Worm (Caenorhabditis elegans) whole organism, young adult: ENCODE measurements around the gene dmsr-6.
A peak's percentile ranks its signal among the peaks of the same experiment; 100 is the strongest.

Experiments used
- B0336.3 ChIP-seq: fragments of 200-800 bp; sonication (Bioruptor generic); IDR thresholded peaks from 2 replicates; pipeline ENCODE4 v1.3.6; 2022; ENCODE audit warnings: missing genetic modification characterization, missing compliant biosample characterization
- C06A6.2 ChIP-seq: fragments of 200-800 bp; sonication (Bioruptor generic); conservative IDR thresholded peaks from 2 replicates; pipeline ENCODE4 v1.3.6; 2022; ENCODE audit warnings: missing genetic modification characterization, missing compliant biosample characterization
- D2030.7 ChIP-seq: fragments of 200-800 bp; sonication (Bioruptor generic); IDR thresholded peaks from 2 replicates; pipeline ENCODE4 v1.3.6; 2022; ENCODE audit warnings: missing genetic modification reagents, missing genetic modification characterization, missing compliant biosample characterization
- F10E7.11 ChIP-seq: sonication (generic microtip); optimal IDR thresholded peaks from 2 replicates; lab custom pipeline; 2017; ENCODE audit warnings: mild to moderate bottlenecking, missing genetic modification characterization, moderate library complexity, missing compliant biosample characterization
- F39B2.1 ChIP-seq: fragments of 200-800 bp; sonication (Bioruptor generic); IDR thresholded peaks from 2 replicates; pipeline ENCODE4 v1.3.6; 2022; ENCODE audit warnings: missing genetic modification reagents, missing genetic modification characterization, missing compliant biosample characterization
- F57A8.1 ChIP-seq: fragments of 200-800 bp; sonication (Bioruptor generic); optimal IDR thresholded peaks from 2 replicates; lab custom pipeline; 2018; ENCODE audit warnings: mild to moderate bottlenecking, missing genetic modification characterization, moderate library complexity, missing compliant biosample characterization
- K12H6.12 ChIP-seq: fragments of 200-800 bp; sonication (Bioruptor generic); optimal IDR thresholded peaks from 2 replicates; lab custom pipeline; 2018; ENCODE audit warnings: mild to moderate bottlenecking, missing genetic modification characterization, missing compliant biosample characterization
- Y53F4B.3 ChIP-seq: fragments of 200-800 bp; sonication (Bioruptor generic); IDR thresholded peaks from 2 replicates; pipeline ENCODE4 v1.3.6; 2022; ENCODE audit warnings: missing genetic modification reagents, missing genetic modification characterization, missing compliant biosample characterization
- Y67H2A.10 ChIP-seq: fragments of 200-800 bp; sonication (Bioruptor generic); conservative IDR thresholded peaks from 2 replicates; pipeline ENCODE4 v1.3.6; 2022; ENCODE audit warnings: missing genetic modification reagents, missing genetic modification characterization, missing compliant biosample characterization
- akir-1 ChIP-seq: fragments of 200-800 bp; sonication (Bioruptor generic); optimal IDR thresholded peaks from 2 replicates; lab custom pipeline; 2018; ENCODE audit warnings: mild to moderate bottlenecking, missing genetic modification characterization, moderate library complexity, missing compliant biosample characterization
- cebp-2 ChIP-seq: fragments of 200-800 bp; sonication (Bioruptor generic); IDR thresholded peaks from 2 replicates; pipeline ENCODE4 v1.3.6; 2022; ENCODE audit warnings: missing genetic modification characterization, missing compliant biosample characterization
- ceh-58 ChIP-seq: fragments of 200-800 bp; sonication (Bioruptor generic); IDR thresholded peaks from 2 replicates; pipeline ENCODE4 v1.3.6; 2022; ENCODE audit warnings: missing genetic modification characterization, missing compliant biosample characterization
- ceh-91 ChIP-seq: fragments of 200-800 bp; sonication (Bioruptor generic); IDR thresholded peaks from 2 replicates; pipeline ENCODE4 v1.3.6; 2022; ENCODE audit warnings: missing genetic modification reagents, missing genetic modification characterization, missing compliant biosample characterization
- die-1 ChIP-seq: sonication (generic microtip); optimal IDR thresholded peaks from 2 replicates; lab custom pipeline; 2016; ENCODE audit warnings: missing genotype, mild to moderate bottlenecking, missing genetic modification characterization, missing compliant biosample characterization
- dox-1 ChIP-seq: fragments of 200-800 bp; sonication (Bioruptor generic); IDR thresholded peaks from 2 replicates; pipeline ENCODE4 v1.3.6; 2022; ENCODE audit warnings: missing genetic modification reagents, missing genetic modification characterization, missing compliant biosample characterization
- dpff-1 ChIP-seq: sonication (generic microtip); optimal IDR thresholded peaks from 2 replicates; lab custom pipeline; 2017; ENCODE audit warnings: mild to moderate bottlenecking, missing genetic modification characterization, missing compliant biosample characterization
- dpl-1 ChIP-seq: fragments of 150-350 bp; optimal IDR thresholded peaks from 2 replicates; lab custom pipeline; 2014; ENCODE audit warnings: missing biosample characterization, missing genetic modification reagents, missing genetic modification characterization
- efl-1 ChIP-seq: fragments of 150-350 bp; optimal IDR thresholded peaks from 2 replicates; lab custom pipeline; 2014; ENCODE audit warnings: missing biosample characterization, missing genetic modification reagents, missing genetic modification characterization
- egl-44 ChIP-seq: fragments of 200-800 bp; sonication (Bioruptor generic); IDR thresholded peaks from 2 replicates; pipeline ENCODE4 v1.3.6; 2022; ENCODE audit warnings: missing genetic modification reagents, missing genetic modification characterization, missing compliant biosample characterization
- hmg-20 ChIP-seq: fragments of 200-800 bp; sonication (Bioruptor generic); IDR thresholded peaks from 2 replicates; pipeline ENCODE4 v1.3.6; 2022; ENCODE audit warnings: missing genetic modification reagents, missing genetic modification characterization, missing compliant biosample characterization
- hrde-1 ChIP-seq: sonication (generic microtip); optimal IDR thresholded peaks from 2 replicates; lab custom pipeline; 2016; ENCODE audit warnings: missing genetic modification characterization, mild to moderate bottlenecking, missing compliant biosample characterization, moderate library complexity, missing genotype, missing genetic modification reagents, borderline replicate concordance
- let-526 ChIP-seq: fragments of 200-800 bp; sonication (Bioruptor generic); IDR thresholded peaks from 2 replicates; pipeline ENCODE4 v1.3.6; 2022; ENCODE audit warnings: missing genetic modification reagents, missing genetic modification characterization, missing compliant biosample characterization
- lin-35 ChIP-seq, 3 experiments: fragments of 150-350 bp in 2 of 3; sonication (generic microtip) in 1 of 3; optimal IDR thresholded peaks; 2 replicates each; lab custom pipeline; 2014 to 2018; ENCODE audit warnings: missing biosample characterization in 3 of 3, missing genetic modification characterization in 3 of 3, missing genetic modification reagents in 3 of 3
- lin-40 ChIP-seq: sonication (generic microtip); optimal IDR thresholded peaks from 2 replicates; lab custom pipeline; 2016; ENCODE audit warnings: missing genetic modification characterization, mild to moderate bottlenecking, missing compliant biosample characterization, missing genotype, missing genetic modification reagents
- lsl-1 ChIP-seq: fragments of 200-800 bp; sonication (Bioruptor generic); optimal IDR thresholded peaks from 2 replicates; lab custom pipeline; 2018; ENCODE audit warnings: mild to moderate bottlenecking, missing genetic modification characterization, moderate library complexity, missing compliant biosample characterization
- madf-10 ChIP-seq: sonication (generic microtip); optimal IDR thresholded peaks from 2 replicates; lab custom pipeline; 2016; ENCODE audit warnings: mild to moderate bottlenecking, missing genetic modification characterization, missing compliant biosample characterization
- madf-3 ChIP-seq: fragments of 200-800 bp; sonication (Bioruptor generic); IDR thresholded peaks from 2 replicates; pipeline ENCODE4 v1.3.6; 2022; ENCODE audit warnings: missing genetic modification reagents, missing genetic modification characterization, missing compliant biosample characterization
- madf-6 ChIP-seq: fragments of 200-800 bp; sonication (Bioruptor generic); IDR thresholded peaks from 2 replicates; pipeline ENCODE4 v1.3.6; 2022; ENCODE audit warnings: missing genetic modification reagents, missing genetic modification characterization, missing compliant biosample characterization
- mes-4 ChIP-seq: sonication (generic microtip); optimal IDR thresholded peaks from 2 replicates; lab custom pipeline; 2016; ENCODE audit warnings: missing genotype, missing genetic modification characterization, missing compliant biosample characterization
- nhr-120 ChIP-seq: fragments of 200-800 bp; sonication (Bioruptor generic); IDR thresholded peaks from 2 replicates; pipeline ENCODE4 v1.3.6; 2022; ENCODE audit warnings: missing genetic modification characterization, missing compliant biosample characterization
- nhr-27 ChIP-seq: fragments of 200-800 bp; sonication (Bioruptor generic); optimal IDR thresholded peaks from 2 replicates; lab custom pipeline; 2018; ENCODE audit warnings: mild to moderate bottlenecking, missing genetic modification characterization, moderate library complexity, missing compliant biosample characterization
- nhr-80 ChIP-seq: sonication (generic microtip); optimal IDR thresholded peaks from 2 replicates; lab custom pipeline; 2016; ENCODE audit warnings: missing genetic modification characterization, missing compliant biosample characterization
- nhr-90 ChIP-seq: sonication (generic microtip); optimal IDR thresholded peaks from 2 replicates; lab custom pipeline; 2016; ENCODE audit warnings: missing genotype, mild to moderate bottlenecking, missing genetic modification characterization, missing compliant biosample characterization
- pbrm-1 ChIP-seq: fragments of 200-800 bp; sonication (Bioruptor generic); IDR thresholded peaks from 2 replicates; pipeline ENCODE4 v1.3.6; 2022; ENCODE audit warnings: missing genetic modification reagents, missing genetic modification characterization, missing compliant biosample characterization
- pha-4 ChIP-seq: fragments of 150-350 bp; sonication (generic microtip); optimal IDR thresholded peaks from 2 replicates; lab custom pipeline; 2014; ENCODE audit warnings: missing biosample characterization, missing genetic modification reagents, missing genetic modification characterization
- rcor-1 ChIP-seq: fragments of 200-800 bp; sonication (Bioruptor generic); IDR thresholded peaks from 2 replicates; pipeline ENCODE4 v1.3.6; 2022; ENCODE audit warnings: missing genetic modification reagents, missing genetic modification characterization, missing compliant biosample characterization
- sdz-38 ChIP-seq: sonication (generic microtip); optimal IDR thresholded peaks from 2 replicates; lab custom pipeline; 2016; ENCODE audit warnings: missing genotype, missing genetic modification characterization, missing compliant biosample characterization
- snpc-1.1 ChIP-seq: sonication (generic microtip); optimal IDR thresholded peaks from 2 replicates; lab custom pipeline; 2017; ENCODE audit warnings: missing genetic modification characterization, mild to moderate bottlenecking, missing compliant biosample characterization, antibody characterized with exemption, moderate library complexity, missing genotype, missing genetic modification reagents; ENCODE audit not compliant: insufficient read depth
- snpc-1.3 ChIP-seq: sonication (generic microtip); optimal IDR thresholded peaks from 2 replicates; lab custom pipeline; 2017; ENCODE audit warnings: missing genetic modification characterization, mild to moderate bottlenecking, missing compliant biosample characterization, antibody characterized with exemption, moderate library complexity, missing genotype, missing genetic modification reagents; ENCODE audit not compliant: insufficient read depth
- tlf-1 ChIP-seq: fragments of 200-800 bp; sonication (Bioruptor generic); optimal IDR thresholded peaks from 2 replicates; lab custom pipeline; 2018; ENCODE audit warnings: mild to moderate bottlenecking, missing genetic modification characterization, missing compliant biosample characterization
- unc-62 ChIP-seq: fragments of 150-350 bp; optimal IDR thresholded peaks from 2 replicates; lab custom pipeline; 2014; ENCODE audit warnings: missing biosample characterization, missing genetic modification reagents, missing genetic modification characterization
- zim-3 ChIP-seq: sonication (generic microtip); optimal IDR thresholded peaks from 2 replicates; lab custom pipeline; 2017; ENCODE audit warnings: mild to moderate bottlenecking, missing genetic modification characterization, moderate library complexity, missing compliant biosample characterization
- ztf-18 ChIP-seq: sonication (generic microtip); optimal IDR thresholded peaks from 2 replicates; lab custom pipeline; 2016; ENCODE audit warnings: missing genotype, mild to moderate bottlenecking, missing genetic modification characterization, missing compliant biosample characterization
- ztf-25 ChIP-seq: fragments of 200-800 bp; sonication (Bioruptor generic); IDR thresholded peaks from 2 replicates; pipeline ENCODE4 v1.3.6; 2022; ENCODE audit warnings: missing genetic modification reagents, missing genetic modification characterization, missing compliant biosample characterization

Gene dmsr-6

ce11 chrII:14479583-14480245 lies 24.3 kb downstream of the dmsr-6 start, which contains the start of gene C13B4.1 (continued):
- TF ChIP-seq cebp-2 (GFP tag; lab: Robert Waterston, UW), result no peak
- peak; percentile 68 for TF ChIP-seq dpl-1 (GFP tag; lab: Kevin White, UChicago)
- TF ChIP-seq akir-1 (GFP tag; lab: Kevin White, UChicago), result no peak
- TF ChIP-seq unc-62, result no peak
- peak; percentile 67 for TF ChIP-seq rcor-1
- TF ChIP-seq, all 124 proteins: peak for 23

ce11 chrII:14480772-14481171 lies 25.3 kb downstream of the dmsr-6 start:
- TF ChIP-seq F10E7.11 (tag; lab: Kevin White, UChicago), result no peak
- TF ChIP-seq mes-4 (tag; lab: Kevin White, UChicago), result no peak
- no peak for TF ChIP-seq die-1
- TF ChIP-seq ceh-58 (GFP tag; lab: Robert Waterston, UW), result no peak
- TF ChIP-seq pha-4 (tag; lab: Kevin White, UChicago), result no peak
- no peak for TF ChIP-seq F57A8.1
- TF ChIP-seq nhr-27, result no peak
- no peak for TF ChIP-seq ztf-25 (GFP tag; lab: Robert Waterston, UW)
- TF ChIP-seq snpc-1.1 (tag; lab: Kevin White, UChicago), result no peak
- no peak for TF ChIP-seq nhr-120 (GFP tag; lab: Robert Waterston, UW)
- TF ChIP-seq K12H6.12, result no peak
- TF ChIP-seq let-526, result no peak
- TF ChIP-seq hmg-20 (GFP tag; lab: Robert Waterston, UW), result no peak
- no peak for TF ChIP-seq nhr-80 (tag; lab: Kevin White, UChicago)
- no peak for TF ChIP-seq egl-44 (GFP tag; lab: Robert Waterston, UW)
- no peak for TF ChIP-seq Y67H2A.10
- TF ChIP-seq snpc-1.3 (tag; lab: Kevin White, UChicago), result no peak
- no peak for TF ChIP-seq hrde-1 (tag; lab: Kevin White, UChicago)
- no peak for TF ChIP-seq zim-3 (tag; lab: Kevin White, UChicago)

DNA sequence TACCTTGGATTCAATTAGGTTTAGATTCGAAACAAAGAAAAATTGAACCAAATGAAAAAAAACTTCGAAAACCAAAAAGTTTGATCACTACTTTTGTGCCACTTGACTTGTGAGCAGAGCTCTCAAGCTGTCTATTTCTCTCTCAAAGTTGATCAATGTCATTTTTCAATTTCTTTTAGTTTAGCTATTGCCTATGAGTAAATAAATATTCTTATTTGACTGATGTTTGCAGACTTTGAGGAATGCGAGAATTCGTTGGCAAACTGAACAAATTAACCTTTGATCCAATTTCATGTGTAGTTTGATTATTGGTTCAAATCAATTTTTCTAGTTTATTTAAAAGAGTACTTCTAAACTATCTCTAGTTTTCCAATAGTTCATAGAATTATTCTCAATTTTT lies 28.4 kb downstream of the dmsr-6 start:
- TF ChIP-seq tlf-1 (GFP tag; lab: Kevin White, UChicago) (no peak), D2030.7 (GFP tag; lab: Robert Waterston, UW) (no peak), rcor-1 (no peak), dpff-1 (no peak), Y53F4B.3 (GFP tag; lab: Robert Waterston, UW) (no peak), madf-10 (tag; lab: Kevin White, UChicago) (no peak)
- TF ChIP-seq, all 124 proteins: peak for 0

DNA sequence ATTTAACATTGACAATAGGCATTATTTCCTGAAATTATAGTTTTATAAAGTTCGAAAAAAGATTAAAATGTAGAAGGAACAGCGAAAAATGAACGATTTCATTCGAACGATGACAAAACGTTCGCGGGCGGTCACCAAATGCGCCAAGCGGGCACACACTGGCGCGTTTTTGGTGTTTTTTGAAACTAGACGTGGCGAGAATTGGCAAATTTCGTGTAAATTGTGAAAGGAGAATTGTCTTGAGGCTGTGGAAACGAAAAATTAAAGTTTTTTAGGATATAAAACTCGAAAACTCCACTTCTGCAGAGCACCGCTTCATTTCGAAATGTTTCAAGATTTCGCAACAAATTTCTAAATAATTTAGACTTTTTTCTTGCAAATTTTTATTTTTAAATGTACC lies 33.2 kb downstream of the dmsr-6 start, which contains the start of gene usp-14:
usp-14 (minus strand) TSS at position 28 of the 400 bp plus-strand sequence.
- peak; percentile 62 for TF ChIP-seq pbrm-1 (GFP tag; lab: Robert Waterston, UW)
- TF ChIP-seq nhr-90, result no peak
- TF ChIP-seq dpl-1 (GFP tag; lab: Kevin White, UChicago), result peak; percentile 53
- TF ChIP-seq dox-1, result peak; percentile 61
- TF ChIP-seq efl-1 (GFP tag; lab: Kevin White, UChicago), result peak; percentile 76
- no peak for TF ChIP-seq F39B2.1 (GFP tag; lab: Robert Waterston, UW)
- peak; percentile 35 for TF ChIP-seq lsl-1 (GFP tag; lab: Kevin White, UChicago)
- peak in 1 of 3 experiments; percentile 81 for TF ChIP-seq lin-35 (GFP tag; optimal IDR thresholded peaks at IDR 0.05; lab: Kevin White, UChicago)
- peak; percentile 79 for TF ChIP-seq madf-6
- TF ChIP-seq C06A6.2 (GFP tag; lab: Robert Waterston, UW), result no peak
- TF ChIP-seq ztf-18 (tag; lab: Kevin White, UChicago), result peak; percentile 93
- TF ChIP-seq K12H6.12, result no peak
- TF ChIP-seq sdz-38 (tag; lab: Kevin White, UChicago), result no peak
- TF ChIP-seq D2030.7 (GFP tag; lab: Robert Waterston, UW), result peak; percentile 44; the same call in 1 of the 2 replicates
- TF ChIP-seq B0336.3 (GFP tag; lab: Robert Waterston, UW), result peak; percentile 76; the same call in 1 of the 2 replicates
- peak; percentile 13; the same call in 1 of the 2 replicates for TF ChIP-seq ceh-91 (GFP tag; lab: Robert Waterston, UW)
- peak; percentile 56 for TF ChIP-seq lin-40 (tag; lab: Kevin White, UChicago)
- TF ChIP-seq madf-3 (GFP tag; lab: Robert Waterston, UW), result 0 out of 2 replicates have a peak, but pooled peaks have one; percentile 33
- TF ChIP-seq ceh-58 (GFP tag; lab: Robert Waterston, UW), result no peak
